Worm (Caenorhabditis elegans) whole organism, L3 larva: ENCODE data around the gene asp-1.
"Not testable (repeated sequence)": the region's sequence is repeated elsewhere in the genome, so short reads cannot be mapped to it uniquely, and the experiment has no call there.

Experiments used
- ceh-16 ChIP-seq: sonication (generic microtip); optimal IDR thresholded peaks from 2 replicates; lab custom pipeline; 2017; ENCODE audit warnings: missing biosample characterization, missing genetic modification characterization
- ceh-28 ChIP-seq: fragments of 150-350 bp; optimal IDR thresholded peaks from 2 replicates; lab custom pipeline; 2014; ENCODE audit warnings: missing biosample characterization, missing genetic modification reagents, missing genetic modification characterization
- mdl-1 ChIP-seq: fragments of 150-350 bp; optimal IDR thresholded peaks from 2 replicates; lab custom pipeline; 2014; ENCODE audit warnings: missing biosample characterization, missing genetic modification characterization
- mml-1 ChIP-seq: fragments of 150-350 bp; sonication (generic microtip); optimal IDR thresholded peaks from 3 replicates; lab custom pipeline; 2014; ENCODE audit warnings: missing biosample characterization, missing genetic modification characterization
- nfya-1 ChIP-seq: sonication (generic microtip); optimal IDR thresholded peaks from 2 replicates; lab custom pipeline; 2017; ENCODE audit warnings: missing genetic modification characterization, mild to moderate bottlenecking, missing compliant biosample characterization, antibody characterized with exemption, moderate library complexity; ENCODE audit not compliant: insufficient read depth
- nhr-237 ChIP-seq: fragments of 150-350 bp; optimal IDR thresholded peaks from 2 replicates; lab custom pipeline; 2014; ENCODE audit warnings: missing biosample characterization, missing genetic modification characterization
- nhr-76 ChIP-seq: fragments of 150-350 bp; sonication (generic microtip); optimal IDR thresholded peaks from 5 replicates; lab custom pipeline; 2014; ENCODE audit warnings: missing biosample characterization, missing genetic modification characterization
- snpc-4 ChIP-seq: fragments of 150-350 bp; optimal IDR thresholded peaks from 2 replicates; lab custom pipeline; 2014; ENCODE audit warnings: missing biosample characterization, missing genetic modification characterization
- tbx-2 ChIP-seq: sonication (generic microtip); optimal IDR thresholded peaks from 2 replicates; lab custom pipeline; 2016; ENCODE audit warnings: mild to moderate bottlenecking, missing genetic modification characterization, missing compliant biosample characterization

- TF ChIP-seq ceh-16 (tag; lab: Kevin White, UChicago); nhr-237 (tag; lab: Kevin White, UChicago); tbx-2 (tag; lab: Kevin White, UChicago); nhr-76 (tag; lab: Kevin White, UChicago); mml-1 (tag; lab: Kevin White, UChicago); nfya-1 (tag; lab: Kevin White, UChicago); mdl-1; snpc-4 (tag; lab: Kevin White, UChicago): not testable (repeated sequence)
- TF ChIP-seq ceh-28: peak; percentile 70
These were observed 35.6 kb downstream of the asp-1 start for ce11 chrV:19014940-19015339.
